Worm (Caenorhabditis elegans): ENCODE data around the gene hoe-1.

DNA sequence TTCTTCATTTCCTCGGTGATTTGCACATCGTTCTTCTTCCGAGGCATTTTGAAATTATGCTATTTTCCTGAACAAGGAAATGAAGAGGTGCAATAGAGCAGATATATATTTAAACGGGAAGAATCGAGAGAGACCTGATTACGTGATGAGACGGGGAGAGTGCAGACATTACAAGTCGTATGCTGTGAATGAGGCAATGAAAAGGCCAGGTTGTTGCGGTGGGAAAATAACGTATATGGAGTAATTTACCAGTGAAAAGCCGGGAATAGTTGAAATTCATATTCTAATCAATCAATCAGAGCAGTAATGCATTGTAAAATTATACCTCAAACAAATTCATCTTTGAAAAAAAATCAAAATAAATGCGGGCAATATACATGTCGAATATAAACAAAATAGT, 14.6 kb upstream of the hoe-1 start, which contains the start of gene Y17G9B.8:
- TF ChIP-seq him-1 (tag; optimal IDR thresholded peaks at IDR 0.05) (no peak), dao-5 (tag; optimal IDR thresholded peaks at IDR 0.05) (no peak), W03F9.2 (tag; optimal IDR thresholded peaks at IDR 0.05) (no peak)

All from whole organism, L4/young adult.